Worm (Caenorhabditis elegans) whole organism, dauer: ENCODE results near the gene F44F4.9.
"Not testable (repeated sequence)": the region's sequence is repeated elsewhere in the genome, so short reads cannot be mapped to it uniquely, and the experiment has no call there.

Experiments
- unc-62 ChIP-seq: sonication (generic microtip); optimal IDR thresholded peaks from 2 replicates; lab custom pipeline; 2017; ENCODE audit warnings: missing biosample characterization, missing genetic modification reagents, missing genetic modification characterization

The F44F4.9 gene

ce11 chrII:10932305-10932704 is 16.7 kb upstream of the F44F4.9 start:
- no peak for TF ChIP-seq unc-62 (GFP tag; lab: Kevin White, UChicago)

DNA sequence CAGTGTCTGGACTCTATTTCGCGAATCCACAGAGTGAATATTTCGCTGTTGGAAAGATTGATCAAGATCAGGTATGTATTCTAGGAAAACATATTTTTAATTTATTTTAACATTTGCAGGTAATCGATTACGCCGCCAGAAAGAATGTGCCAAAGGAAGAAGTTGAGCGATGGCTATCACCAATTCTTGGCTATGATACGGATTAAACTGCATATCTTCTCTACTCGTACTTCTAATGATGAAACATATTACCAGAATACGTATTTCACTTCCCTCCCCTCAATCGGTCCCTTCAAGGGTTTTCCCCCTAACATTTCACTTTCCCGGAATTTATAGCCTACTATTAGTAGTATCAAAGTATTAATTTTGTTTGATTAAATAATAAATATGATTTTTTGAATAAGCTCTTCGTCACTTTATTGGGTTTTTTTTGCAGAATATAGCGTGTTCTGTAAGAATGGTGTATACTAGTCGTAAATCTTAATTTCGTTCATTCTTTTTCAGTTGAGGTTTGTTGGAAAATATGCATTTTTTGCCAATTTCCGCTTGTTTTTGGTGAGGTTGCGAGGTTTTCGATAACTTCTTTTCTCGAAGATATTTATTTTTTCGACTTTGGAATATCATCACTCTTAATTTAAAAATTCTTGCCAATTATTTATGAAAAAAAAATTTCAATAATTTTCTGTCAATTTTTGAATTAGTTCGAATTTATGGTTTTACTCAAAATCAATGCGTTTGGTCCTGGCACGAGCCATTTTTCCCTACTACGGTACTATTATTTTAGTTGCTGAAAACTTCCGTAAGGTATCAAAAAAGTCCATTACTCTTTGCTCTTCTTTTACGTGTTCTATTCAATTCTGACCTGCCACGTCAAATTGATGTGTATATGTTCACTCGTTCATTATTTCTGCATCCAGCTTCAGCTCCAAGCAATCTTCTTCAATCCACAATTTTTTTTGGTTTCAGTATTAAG is 15.3 kb upstream of the F44F4.9 start:
- no peak for TF ChIP-seq unc-62 (GFP tag; lab: Kevin White, UChicago)

- no peak for TF ChIP-seq unc-62 (GFP tag; lab: Kevin White, UChicago)
These were observed 10.4 kb upstream of the F44F4.9 start, which contains the start of gene metr-1 for ce11 chrII:10925804-10926570. Gene metr-1, plus strand, starts transcription at chrII:10926561.

DNA sequence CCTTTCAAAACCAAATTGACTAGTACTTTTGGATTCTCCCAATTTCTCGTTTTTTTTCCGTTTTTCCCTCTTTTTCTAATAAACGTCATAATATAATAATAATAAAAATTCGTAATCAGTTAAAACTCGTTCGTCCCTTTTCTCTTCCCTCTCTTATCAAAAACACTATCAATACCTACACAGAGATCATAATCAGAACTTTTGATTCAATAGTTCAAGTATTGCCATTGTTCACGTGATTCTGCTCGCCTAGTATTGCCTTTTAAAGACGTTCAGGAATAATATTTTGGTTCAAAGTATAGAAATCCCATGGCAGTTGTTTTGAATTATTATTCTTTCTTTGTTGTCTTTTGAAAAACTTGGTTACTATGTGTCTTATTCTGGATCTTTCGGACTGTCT is 9.0 kb upstream of the F44F4.9 start:
- TF ChIP-seq unc-62 (GFP tag; lab: Kevin White, UChicago), result no peak

DNA sequence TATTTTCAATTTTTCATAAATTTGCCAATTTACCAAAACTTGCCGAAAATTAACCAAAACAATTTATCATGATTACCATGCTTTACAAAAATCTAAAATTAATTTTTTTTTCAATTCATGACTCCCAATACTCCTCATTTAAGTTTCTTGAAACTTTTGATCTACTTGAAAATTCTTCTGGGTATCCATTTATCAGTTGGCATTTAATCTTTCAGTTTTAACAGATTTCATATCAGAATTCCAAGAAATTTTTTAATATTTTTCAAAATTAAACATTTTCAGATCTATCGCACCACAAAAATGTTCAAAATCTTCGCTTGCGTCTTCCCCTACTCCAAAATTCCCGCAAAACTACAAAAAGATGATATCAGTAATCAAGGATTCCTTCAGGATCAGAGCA is 8.3 kb upstream of the F44F4.9 start, which contains the start of gene Y19D2B.2:
TSS of gene Y19D2B.2 (plus strand) at position 301 of the 400 bp plus-strand sequence.
- TF ChIP-seq unc-62 (GFP tag; lab: Kevin White, UChicago), result no peak

DNA sequence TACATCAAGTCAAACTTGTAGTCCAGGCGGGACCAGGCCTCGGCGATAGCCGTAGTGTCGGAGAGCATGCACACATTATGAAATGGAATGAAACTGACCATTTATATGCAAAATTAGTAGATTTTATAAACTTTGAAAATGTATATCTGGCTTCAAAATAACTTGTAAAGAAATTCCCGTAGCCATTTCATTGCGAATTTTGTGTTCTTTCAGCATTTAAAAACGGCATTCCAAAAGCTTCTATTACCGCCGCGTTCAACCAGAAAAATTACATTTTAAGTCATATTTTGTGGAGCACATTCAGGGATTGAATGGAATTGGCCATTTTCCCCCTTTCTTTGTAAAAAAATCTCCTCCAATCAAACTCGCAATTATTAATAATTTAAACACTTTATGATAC is 7.2 kb upstream of the F44F4.9 start, which contains the start of gene Y19D2B.1:
TSS of gene Y19D2B.1 (minus strand) at position 101 of the 400 bp plus-strand sequence.
- not testable (repeated sequence) for TF ChIP-seq unc-62 (GFP tag; lab: Kevin White, UChicago)

- no peak for TF ChIP-seq unc-62 (GFP tag; lab: Kevin White, UChicago)
These were observed 2.7 kb upstream of the F44F4.9 start, which contains the start of gene tba-4 for ce11 chrII:10918293-10918756. Gene tba-4, plus strand, starts transcription at chrII:10918706.

ce11 chrII:10917174-10917573 is 1.5 kb upstream of the F44F4.9 start, which contains the start of gene F44F4.10:
Gene F44F4.10, minus strand, starts transcription at chrII:10917274.
- TF ChIP-seq unc-62 (GFP tag; lab: Kevin White, UChicago), result no peak

ce11 chrII:10914366-10914765 is 1.3 kb downstream of the F44F4.9 start, which contains the start of gene F44F4.15:
Gene F44F4.15, plus strand, starts transcription at chrII:10914666.
- TF ChIP-seq unc-62 (GFP tag; lab: Kevin White, UChicago), result no peak

- TF ChIP-seq unc-62 (GFP tag; lab: Kevin White, UChicago), result no peak
These were observed 2.6 kb downstream of the F44F4.9 start for ce11 chrII:10912995-10913394.

DNA sequence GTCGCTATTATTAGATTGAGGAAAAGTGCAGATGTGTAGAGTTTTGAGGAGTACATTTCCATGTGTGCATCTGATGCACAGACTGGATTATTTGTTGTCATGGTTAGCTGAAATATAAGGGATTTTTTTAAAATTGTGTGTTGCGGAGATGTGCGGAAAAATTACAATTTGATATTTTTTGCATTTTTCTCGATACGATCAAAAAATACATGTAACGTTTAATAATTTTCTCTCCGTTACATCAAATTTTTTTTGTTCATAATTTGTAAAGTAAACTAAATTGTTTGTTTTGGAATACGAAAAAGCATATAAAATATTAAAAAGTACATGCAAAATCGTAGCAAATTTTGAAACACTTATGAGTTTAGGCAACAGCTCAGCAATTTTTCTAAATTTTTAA is 5.4 kb downstream of the F44F4.9 start, which contains the start of gene sra-11:
TSS of gene sra-11 (minus strand) at position 101 of the 400 bp plus-strand sequence.
- TF ChIP-seq unc-62 (GFP tag; lab: Kevin White, UChicago), result no peak

DNA sequence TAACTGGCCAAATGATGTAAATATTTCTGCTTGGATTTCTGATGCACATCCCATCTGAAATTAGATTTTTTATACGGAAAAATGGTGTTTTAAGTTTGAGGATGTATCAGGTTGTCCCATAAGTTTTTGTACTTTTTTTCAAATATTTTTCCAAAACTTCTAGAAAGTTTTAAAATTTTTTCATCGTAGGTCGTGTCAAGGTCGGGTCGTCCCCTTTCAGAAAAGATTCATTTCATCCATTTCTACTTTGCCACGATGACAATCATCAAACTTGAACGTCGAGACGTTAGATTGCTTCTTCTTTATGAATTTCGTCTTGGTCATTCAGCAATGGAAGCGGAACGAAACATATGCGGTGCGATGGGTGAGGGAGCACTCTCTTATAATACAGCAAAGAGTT is 11.3 kb downstream of the F44F4.9 start, which contains the start of gene sra-12:
TSS of gene sra-12 (minus strand) at position 101 of the 400 bp plus-strand sequence.
- not testable (repeated sequence) for TF ChIP-seq unc-62 (GFP tag; lab: Kevin White, UChicago)

DNA sequence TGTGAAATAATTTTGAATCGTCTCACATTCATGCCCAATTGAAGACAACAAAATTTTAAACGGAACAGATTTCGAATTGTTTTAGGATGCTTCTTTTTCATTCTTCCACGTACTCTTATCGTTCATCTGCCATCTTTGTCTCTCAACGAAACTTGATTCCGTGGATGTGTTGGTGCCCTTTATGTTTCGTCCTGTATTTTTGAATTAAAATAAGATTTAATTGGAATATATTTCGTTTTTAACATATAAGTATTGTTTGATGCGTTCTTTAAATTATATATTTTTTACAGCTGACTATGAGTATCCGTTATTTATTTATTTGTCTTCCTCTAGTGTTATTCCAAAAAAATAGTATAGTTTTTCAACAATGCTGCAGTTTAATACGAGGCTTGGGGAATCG is 13.5 kb downstream of the F44F4.9 start, which contains the start of gene gly-1:
TSS of gene gly-1 (minus strand) at position 101 of the 400 bp plus-strand sequence.
- no peak for TF ChIP-seq unc-62 (GFP tag; lab: Kevin White, UChicago)

DNA sequence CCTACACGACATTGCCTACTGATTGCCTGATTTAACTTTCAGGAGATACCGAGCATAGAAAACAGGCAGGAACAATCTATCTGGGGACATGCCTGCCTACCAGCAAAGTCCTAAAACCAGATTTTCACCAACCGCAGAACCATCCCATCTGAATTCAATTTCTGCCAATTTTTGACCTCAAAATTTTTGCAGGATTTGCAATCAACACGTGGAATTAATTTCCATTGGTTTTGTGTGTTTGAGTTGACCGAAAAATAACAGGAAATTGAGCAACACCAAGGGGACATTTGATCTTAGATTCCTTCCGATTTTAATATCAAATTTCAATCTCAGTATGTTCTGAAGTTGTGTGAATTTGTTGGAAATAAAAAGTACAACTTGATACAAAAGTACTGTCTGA is 16.6 kb downstream of the F44F4.9 start:
- TF ChIP-seq unc-62 (GFP tag; lab: Kevin White, UChicago), result no peak

ce11 chrII:10895959-10896358 is 19.7 kb downstream of the F44F4.9 start:
- no peak for TF ChIP-seq unc-62 (GFP tag; lab: Kevin White, UChicago)
